Fruit fly (Drosophila melanogaster): ENCODE measurements around the gene Tim9a.

Tim9a gene

dm6 chrX:13412941-13413613, 28.1 kb downstream of the Tim9a start, which contains the start of the genes CG1998 and Set2 (continued):
- TF ChIP-seq Rel (GFP tag; optimal IDR thresholded peaks at IDR 0.05) = no peak
- TF ChIP-seq Rel (tag; optimal IDR thresholded peaks at IDR 0.05) = peak; percentile 28
- no peak for TF ChIP-seq jim (GFP tag; optimal IDR thresholded peaks at IDR 0.05)
- no peak for TF ChIP-seq Abd-B (GFP tag; optimal IDR thresholded peaks at IDR 0.05)
- no peak for TF ChIP-seq sv (GFP tag; optimal IDR thresholded peaks at IDR 0.05)
- TF ChIP-seq h (GFP tag; optimal IDR thresholded peaks at IDR 0.05) = no peak
- TF ChIP-seq dsf (GFP tag; optimal IDR thresholded peaks at IDR 0.05; ENCODE audit: borderline replicate concordance) = no peak
- TF ChIP-seq CrebA (GFP tag; optimal IDR thresholded peaks at IDR 0.05; ENCODE audit: borderline replicate concordance) = no peak

DNA sequence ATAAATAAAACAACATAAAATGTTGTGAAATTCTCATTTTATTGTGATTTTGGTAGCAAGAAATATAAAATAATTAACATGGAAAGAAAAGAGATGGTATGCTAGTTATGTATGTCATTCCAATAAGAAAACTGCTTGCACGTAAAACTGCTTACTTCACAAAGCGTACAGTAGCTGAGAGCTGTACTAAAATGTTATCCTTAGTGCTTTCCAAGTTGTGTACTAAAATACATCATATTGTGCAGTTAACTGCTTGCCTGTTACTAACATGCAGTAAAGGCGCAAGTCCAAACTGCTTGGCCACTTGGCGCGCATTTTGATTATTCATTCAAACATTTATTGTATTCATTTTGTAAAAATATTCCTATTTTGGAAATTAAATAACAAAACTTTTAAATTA, 36.0 kb downstream of the Tim9a start:
- TF ChIP-seq GATAd (GFP tag; optimal IDR thresholded peaks at IDR 0.05) (no peak), Myc (optimal IDR thresholded peaks at IDR 0.05) (peak; percentile 73), Hnf4 (GFP tag; optimal IDR thresholded peaks at IDR 0.05) (no peak), HLH106 (tag; optimal IDR thresholded peaks at IDR 0.05) (no peak), Rel (GFP tag; optimal IDR thresholded peaks at IDR 0.05) (no peak), Rel (tag; optimal IDR thresholded peaks at IDR 0.05) (no peak), br (GFP tag; optimal IDR thresholded peaks at IDR 0.05) (no peak), psq (GFP tag; optimal IDR thresholded peaks at IDR 0.05) (no peak), sage (GFP tag; optimal IDR thresholded peaks at IDR 0.05) (no peak), Mio (GFP tag; optimal IDR thresholded peaks at IDR 0.05) (no peak), N (GFP tag; optimal IDR thresholded peaks at IDR 0.05) (peak; percentile 66), CrebA (GFP tag; optimal IDR thresholded peaks at IDR 0.05; ENCODE audit: borderline replicate concordance) (no peak), brk (GFP tag; optimal IDR thresholded peaks at IDR 0.05) (no peak)

DNA sequence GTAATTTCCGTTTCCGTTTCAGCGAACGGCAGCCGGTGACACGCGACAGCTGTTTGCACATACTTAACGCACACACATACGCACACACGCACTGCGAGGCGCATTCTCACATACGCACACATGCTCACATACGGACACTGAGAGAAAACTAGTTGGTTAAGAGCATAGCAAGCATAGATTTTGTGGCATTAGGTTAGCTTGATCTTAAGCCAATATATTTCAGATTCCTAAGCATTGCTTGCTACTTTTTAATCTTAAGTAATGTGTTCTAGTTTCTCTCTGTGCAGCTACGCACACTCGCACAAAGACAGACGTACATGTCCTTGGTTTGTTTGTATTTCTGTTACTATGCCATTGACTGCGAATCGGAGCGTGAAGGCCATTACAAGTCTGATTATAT, 49.1 kb downstream of the Tim9a start:
- TF ChIP-seq Hnf4 (GFP tag; optimal IDR thresholded peaks at IDR 0.05) = no peak
- no peak for TF ChIP-seq CrebA (GFP tag; optimal IDR thresholded peaks at IDR 0.05; ENCODE audit: borderline replicate concordance)
- TF ChIP-seq CG32264 (GFP tag; optimal IDR thresholded peaks at IDR 0.05) = no peak
- no peak for TF ChIP-seq usp (GFP tag; optimal IDR thresholded peaks at IDR 0.05)
- TF ChIP-seq Dfd (GFP tag; optimal IDR thresholded peaks at IDR 0.05) = no peak

Measured in whole organism, wandering third instar larva.